Worm (Caenorhabditis elegans): ENCODE results near the gene W08F4.5.

W08F4.5 gene

ce11 chrII:556185-556584 lies 12.5 kb downstream of the W08F4.5 start, which contains the start of the genes C09E8.1 and C09E8.6 (continued):
- no peak for TF ChIP-seq che-1 (tag; optimal IDR thresholded peaks at IDR 0.05)

- no peak for TF ChIP-seq ceh-30 (tag; optimal IDR thresholded peaks at IDR 0.05)
- peak; percentile 9 for TF ChIP-seq unc-55 (GFP tag; optimal IDR thresholded peaks at IDR 0.05)
- TF ChIP-seq T23F11.4 (GFP tag; optimal IDR thresholded peaks at IDR 0.05): no peak
- peak; percentile 22 for TF ChIP-seq ceh-48 (tag; optimal IDR thresholded peaks at IDR 0.05)
- TF ChIP-seq ceh-22 (tag; optimal IDR thresholded peaks at IDR 0.05): no peak
- TF ChIP-seq hlh-8 (tag; optimal IDR thresholded peaks at IDR 0.05): no peak
- no peak for TF ChIP-seq Y22D7AL.16 (tag; optimal IDR thresholded peaks at IDR 0.05)
- no peak for TF ChIP-seq hlh-13 (GFP tag; optimal IDR thresholded peaks at IDR 0.05)
Measured at ce11 chrII:555371-555770, 13.3 kb downstream of the W08F4.5 start.

ce11 chrII:551245-551904 lies 17.3 kb downstream of the W08F4.5 start, which contains the start of gene lips-7:
Gene lips-7, plus strand, starts transcription at chrII:551854.
- TF ChIP-seq hlh-15 (tag; optimal IDR thresholded peaks at IDR 0.05) (no peak), K02D7.2 (tag; optimal IDR thresholded peaks at IDR 0.05) (no peak), fkh-6 (tag; optimal IDR thresholded peaks at IDR 0.05) (no peak), hlh-13 (GFP tag; optimal IDR thresholded peaks at IDR 0.05) (no peak), hlh-8 (tag; optimal IDR thresholded peaks at IDR 0.05) (no peak), ztf-16 (tag; optimal IDR thresholded peaks at IDR 0.05) (no peak), gmeb-2 (tag; optimal IDR thresholded peaks at IDR 0.05) (no peak), C08G9.2 (tag; optimal IDR thresholded peaks at IDR 0.05) (peak; percentile 11), ceh-2 (tag; optimal IDR thresholded peaks at IDR 0.05) (no peak), eyg-1 (tag; optimal IDR thresholded peaks at IDR 0.05) (no peak), ceh-14 (tag; optimal IDR thresholded peaks at IDR 0.05) (no peak), che-1 (tag; optimal IDR thresholded peaks at IDR 0.05) (no peak), Y22D7AL.16 (tag; optimal IDR thresholded peaks at IDR 0.05) (no peak), ceh-34 (tag; optimal IDR thresholded peaks at IDR 0.05) (no peak), ceh-19 (GFP tag; optimal IDR thresholded peaks at IDR 0.05) (no peak), T23F11.4 (GFP tag; optimal IDR thresholded peaks at IDR 0.05) (no peak), unc-55 (GFP tag; optimal IDR thresholded peaks at IDR 0.05) (no peak), npax-4 (tag; optimal IDR thresholded peaks at IDR 0.05) (no peak), C38D4.7 (GFP tag; optimal IDR thresholded peaks at IDR 0.05) (peak; percentile 10), hlh-6 (tag; optimal IDR thresholded peaks at IDR 0.05) (peak; percentile 49)

ce11 chrII:549501-549900 lies 19.2 kb downstream of the W08F4.5 start:
- TF ChIP-seq madf-2 (tag; optimal IDR thresholded peaks at IDR 0.05): no peak
- no peak for TF ChIP-seq C08G9.2 (tag; optimal IDR thresholded peaks at IDR 0.05)
- no peak for TF ChIP-seq nhr-11 (tag; optimal IDR thresholded peaks at IDR 0.05)

- TF ChIP-seq ceh-19 (GFP tag; optimal IDR thresholded peaks at IDR 0.05): no peak
- no peak for TF ChIP-seq unc-55 (GFP tag; optimal IDR thresholded peaks at IDR 0.05)
- TF ChIP-seq syd-9 (tag; optimal IDR thresholded peaks at IDR 0.05): no peak
- no peak for TF ChIP-seq unc-42 (tag; optimal IDR thresholded peaks at IDR 0.05)
- no peak for TF ChIP-seq unc-3 (GFP tag; conservative IDR thresholded peaks at IDR 0.05)
- TF ChIP-seq unc-3 (tag; optimal IDR thresholded peaks at IDR 0.05): no peak
- no peak for TF ChIP-seq fax-1 (tag; optimal IDR thresholded peaks at IDR 0.05)
Measured at ce11 chrII:546405-546804, 22.3 kb downstream of the W08F4.5 start, which contains the start of gene mlt-10. Gene mlt-10, plus strand, starts transcription at chrII:546705.

- TF ChIP-seq sox-4 (tag; optimal IDR thresholded peaks at IDR 0.05) (no peak), sdc-2 (tag; optimal IDR thresholded peaks at IDR 0.05) (no peak), tbx-7 (tag; optimal IDR thresholded peaks at IDR 0.05) (no peak), ceh-30 (tag; optimal IDR thresholded peaks at IDR 0.05) (no peak), ceh-45 (GFP tag; IDR thresholded peaks at IDR 0.05) (no peak), fkh-6 (tag; optimal IDR thresholded peaks at IDR 0.05) (no peak), ets-4 (tag; optimal IDR thresholded peaks at IDR 0.05) (no peak), Y22D7AL.16 (tag; optimal IDR thresholded peaks at IDR 0.05) (no peak), unc-3 (GFP tag; conservative IDR thresholded peaks at IDR 0.05) (no peak), unc-3 (tag; optimal IDR thresholded peaks at IDR 0.05) (no peak), nhr-232 (tag; optimal IDR thresholded peaks at IDR 0.05) (no peak), unc-86 (tag; optimal IDR thresholded peaks at IDR 0.05) (no peak), ceh-14 (tag; optimal IDR thresholded peaks at IDR 0.05) (no peak), dmd-4 (tag; optimal IDR thresholded peaks at IDR 0.05; ENCODE audit: borderline replicate concordance) (no peak), ceh-2 (tag; optimal IDR thresholded peaks at IDR 0.05) (no peak), F13H6.1 (tag; optimal IDR thresholded peaks at IDR 0.05) (no peak), pag-3 (tag; optimal IDR thresholded peaks at IDR 0.05; ENCODE audit: borderline replicate concordance) (no peak), syd-9 (tag; optimal IDR thresholded peaks at IDR 0.05) (no peak), nhr-11 (tag; optimal IDR thresholded peaks at IDR 0.05) (no peak)
Measured at ce11 chrII:542416-542815, 26.3 kb downstream of the W08F4.5 start.
